Worm (Caenorhabditis elegans): ENCODE measurements around the gene W03A5.2.
A peak's percentile ranks its signal among the peaks of the same experiment; 100 is the strongest.

Gene W03A5.2

DNA sequence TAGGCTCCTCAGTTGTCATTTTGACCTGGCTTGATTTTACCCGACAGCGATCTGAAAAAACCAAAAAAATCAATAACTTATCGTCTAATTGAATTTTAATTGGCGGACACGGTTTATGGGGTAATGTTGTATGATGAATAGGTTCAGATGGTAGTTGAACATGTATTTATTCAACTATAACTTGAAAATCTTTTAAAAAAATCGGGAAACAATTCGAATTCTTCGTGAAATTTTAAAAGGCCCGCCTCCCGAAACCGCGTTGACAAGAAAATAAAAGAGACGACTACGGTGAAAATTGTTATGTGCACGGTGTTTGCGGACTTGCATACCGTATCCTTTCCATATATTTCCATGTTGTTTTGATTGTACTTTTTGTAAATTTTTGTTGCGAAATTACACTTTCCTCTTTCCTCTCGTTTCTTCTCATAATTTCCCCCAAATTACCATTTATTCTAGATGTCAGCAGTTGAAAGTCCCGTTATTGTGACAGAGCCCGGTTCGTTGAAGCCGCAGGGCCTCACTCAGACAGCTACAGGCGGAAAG is 36.9 kb downstream of the W03A5.2 start, which contains the start of the genes T24G10.2 and disl-2 (continued):
- TF ChIP-seq dpl-1 (GFP tag; optimal IDR thresholded peaks at IDR 0.05), result peak; percentile 65
- TF ChIP-seq nhr-6 (tag; optimal IDR thresholded peaks at IDR 0.05), result peak; percentile 50
- no peak for TF ChIP-seq daf-16 (GFP tag; optimal IDR thresholded peaks at IDR 0.05)
- TF ChIP-seq daf-16 (tag; optimal IDR thresholded peaks at IDR 0.05), result peak; percentile 48
- peak; percentile 32 for TF ChIP-seq mep-1 (tag; optimal IDR thresholded peaks at IDR 0.05)
- no peak for TF ChIP-seq mxl-3 (GFP tag; optimal IDR thresholded peaks at IDR 0.05)
- peak; percentile 2 for TF ChIP-seq rbr-2 (tag; optimal IDR thresholded peaks at IDR 0.05)
- peak; percentile 29 for TF ChIP-seq lin-13 (GFP tag; optimal IDR thresholded peaks at IDR 0.05)
- no peak for TF ChIP-seq jun-1 (tag; optimal IDR thresholded peaks at IDR 0.05)

DNA sequence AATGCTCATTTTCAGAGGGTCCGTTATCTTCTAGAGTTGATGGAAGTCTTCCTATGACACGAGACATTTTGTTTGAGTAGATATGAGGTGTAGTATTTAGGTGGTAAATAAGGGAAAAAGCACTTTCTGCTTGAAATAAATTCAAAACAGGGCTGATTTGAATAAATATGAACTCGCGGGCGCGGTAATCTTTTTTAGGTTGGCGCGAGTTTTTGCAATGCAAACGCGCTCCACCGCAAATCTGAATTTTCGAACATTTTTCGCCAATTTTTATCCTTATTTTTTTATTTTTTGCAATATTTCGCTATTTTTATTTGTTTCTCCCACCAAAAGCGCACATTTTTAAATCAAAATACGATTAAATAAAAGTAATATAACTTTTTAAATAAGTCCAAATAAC is 42.3 kb downstream of the W03A5.2 start, which contains the start of gene skpt-1:
TSS of gene skpt-1 (minus strand) at position 219 of the 400 bp plus-strand sequence.
- TF ChIP-seq dpl-1 (GFP tag; optimal IDR thresholded peaks at IDR 0.05), result peak; percentile 84
- TF ChIP-seq set-16 (GFP tag; IDR thresholded peaks at IDR 0.05), result no peak
- TF ChIP-seq F49E8.2 (tag; optimal IDR thresholded peaks at IDR 0.05; ENCODE audit: borderline replicate concordance), result peak; percentile 48
- TF ChIP-seq aha-1 (tag), result peak; percentile 78
- no peak for TF ChIP-seq T26A8.4 (GFP tag; IDR thresholded peaks at IDR 0.05)
- TF ChIP-seq zfp-3 (GFP tag; conservative IDR thresholded peaks at IDR 0.05), result no peak
- no peak for TF ChIP-seq dmd-8 (GFP tag; IDR thresholded peaks at IDR 0.05)
- no peak for TF ChIP-seq ceh-20 (GFP tag; IDR thresholded peaks at IDR 0.05)
- TF ChIP-seq nhr-102 (tag; optimal IDR thresholded peaks at IDR 0.05), result no peak
- TF ChIP-seq fkh-10 (GFP tag; optimal IDR thresholded peaks at IDR 0.05), result no peak
- TF ChIP-seq attf-4 (tag; optimal IDR thresholded peaks at IDR 0.05), result no peak
- TF ChIP-seq unc-39 (tag; optimal IDR thresholded peaks at IDR 0.05), result no peak
- peak; percentile 42 for TF ChIP-seq mes-2 (tag; optimal IDR thresholded peaks at IDR 0.05; ENCODE audit: poor library complexity, severe bottlenecking)
- TF ChIP-seq lin-1 (GFP tag; IDR thresholded peaks at IDR 0.05), result no peak
- TF ChIP-seq egl-27 (tag; optimal IDR thresholded peaks at IDR 0.05), result no peak
- TF ChIP-seq saeg-2 (GFP tag; IDR thresholded peaks at IDR 0.05), result no peak
- TF ChIP-seq pqm-1 (tag; optimal IDR thresholded peaks at IDR 0.05), result no peak
- no peak for TF ChIP-seq duxl-1 (tag; optimal IDR thresholded peaks at IDR 0.05; ENCODE audit: poor library complexity)
- TF ChIP-seq lin-29 (GFP tag; IDR thresholded peaks at IDR 0.05), result no peak
- no peak for TF ChIP-seq sdz-12 (GFP tag; optimal IDR thresholded peaks at IDR 0.05)
- no peak for TF ChIP-seq tag-97 (GFP tag; IDR thresholded peaks at IDR 0.05)
- no peak for TF ChIP-seq php-3 (GFP tag; IDR thresholded peaks at IDR 0.05)
- TF ChIP-seq lsy-2 (tag; optimal IDR thresholded peaks at IDR 0.05), result peak in 1 of 2 experiments; percentile 74
- TF ChIP-seq spr-3 (GFP tag; optimal IDR thresholded peaks at IDR 0.05), result no peak
- TF ChIP-seq hlh-11 (tag; optimal IDR thresholded peaks at IDR 0.05), result no peak
- peak; percentile 98 for TF ChIP-seq lin-38 (GFP tag; IDR thresholded peaks at IDR 0.05)
- no peak for TF ChIP-seq egl-43 (GFP tag; IDR thresholded peaks at IDR 0.05)
- TF ChIP-seq D1046.2 (GFP tag; IDR thresholded peaks at IDR 0.05), result no peak
- TF ChIP-seq unc-130 (GFP tag; optimal IDR thresholded peaks at IDR 0.05), result peak; percentile 73
- peak; percentile 72; the same call in 1 of the 2 replicates for TF ChIP-seq Y48G9A.11 (GFP tag; IDR thresholded peaks at IDR 0.05)
- TF ChIP-seq F10B5.3 (tag; optimal IDR thresholded peaks at IDR 0.05), result no peak
- no peak for TF ChIP-seq daf-16 (GFP tag; optimal IDR thresholded peaks at IDR 0.05)
- peak; percentile 15 for TF ChIP-seq daf-16 (tag; optimal IDR thresholded peaks at IDR 0.05)
- TF ChIP-seq hif-1 (tag; optimal IDR thresholded peaks at IDR 0.05), result no peak
- no peak for TF ChIP-seq dve-1 (tag; optimal IDR thresholded peaks at IDR 0.05; ENCODE audit: insufficient read depth)
- TF ChIP-seq hlh-30 (tag; optimal IDR thresholded peaks at IDR 0.05; ENCODE audit: insufficient read depth), result peak; percentile 65
- TF ChIP-seq daf-19 (GFP tag; conservative IDR thresholded peaks at IDR 0.05), result no peak
- TF ChIP-seq rbr-2 (tag; optimal IDR thresholded peaks at IDR 0.05), result no peak
- TF ChIP-seq nhr-42 (GFP tag; IDR thresholded peaks at IDR 0.05), result no peak
- TF ChIP-seq mxl-3 (GFP tag; optimal IDR thresholded peaks at IDR 0.05), result no peak
- no peak for TF ChIP-seq madf-9 (GFP tag; conservative IDR thresholded peaks at IDR 0.05)
- TF ChIP-seq lin-15B (tag; optimal IDR thresholded peaks at IDR 0.05), result no peak
